Fruit fly (Drosophila melanogaster): ENCODE results near the gene Muc14A.

Muc14A gene

DNA sequence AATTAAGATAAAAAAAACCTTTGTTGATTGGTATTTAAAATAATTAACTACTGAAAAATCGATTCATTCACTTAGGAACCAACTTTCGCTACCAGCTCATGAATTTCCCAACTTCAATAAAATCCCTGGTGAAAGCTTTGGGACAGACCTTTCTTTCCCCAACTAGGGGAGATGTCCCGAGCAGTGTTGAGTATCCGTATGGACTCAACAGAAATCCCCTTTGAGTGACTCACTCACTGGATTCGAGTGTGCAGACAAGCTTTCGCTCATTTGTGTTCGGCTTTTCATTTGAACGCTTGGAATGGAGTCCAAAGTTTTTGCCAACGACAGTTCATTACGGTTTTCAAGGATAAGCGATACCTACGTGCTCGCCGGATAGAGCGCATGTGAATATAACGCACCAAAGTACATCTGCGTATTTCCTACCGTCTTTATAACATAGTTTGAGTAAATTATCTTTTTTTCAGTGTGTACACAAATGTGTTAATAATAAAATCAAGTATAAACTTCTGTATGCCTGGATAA, 54.6 kb downstream of the Muc14A start, which contains the start of gene dpr18:
Gene dpr18 (plus strand): TSS at position 325 of the 525 bp plus-strand sequence.
- no peak for TF ChIP-seq h (GFP tag; optimal IDR thresholded peaks at IDR 0.05)
- TF ChIP-seq ey (GFP tag; optimal IDR thresholded peaks at IDR 0.05) = no peak
- no peak for TF ChIP-seq tai (GFP tag; optimal IDR thresholded peaks at IDR 0.05)

DNA sequence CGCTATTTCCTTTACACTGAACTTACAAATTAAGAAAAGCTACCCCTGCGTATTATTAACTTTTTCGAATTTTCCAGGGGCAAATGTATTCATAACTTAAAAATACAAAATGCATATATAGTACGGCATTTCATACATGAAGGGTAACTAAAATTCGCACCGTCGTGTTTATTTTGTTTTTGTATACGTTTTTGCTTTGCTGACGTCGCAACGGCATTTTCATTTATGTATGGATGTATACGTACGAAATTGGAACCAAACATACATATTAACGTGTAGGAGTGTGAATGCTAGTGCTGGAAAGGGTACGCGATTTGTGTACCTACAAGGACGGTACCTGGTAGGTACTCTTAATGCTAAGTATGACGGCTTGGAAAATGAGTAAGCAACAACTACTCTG, 63.3 kb downstream of the Muc14A start:
- TF ChIP-seq HLH106 (tag; optimal IDR thresholded peaks at IDR 0.05) (no peak), Dfd (GFP tag; optimal IDR thresholded peaks at IDR 0.05) (no peak), Vsx2 (GFP tag; optimal IDR thresholded peaks at IDR 0.05; ENCODE audit: partially characterized antibody) (no peak), lola (GFP tag; optimal IDR thresholded peaks at IDR 0.05) (no peak), Rel (GFP tag; optimal IDR thresholded peaks at IDR 0.05) (no peak), Rel (tag; optimal IDR thresholded peaks at IDR 0.05) (no peak), Dif (GFP tag; optimal IDR thresholded peaks at IDR 0.05; ENCODE audit: partially characterized antibody) (no peak), usp (GFP tag; optimal IDR thresholded peaks at IDR 0.05) (no peak), ey (GFP tag; optimal IDR thresholded peaks at IDR 0.05) (no peak), Hr78 (GFP tag; optimal IDR thresholded peaks at IDR 0.05) (no peak), N (GFP tag; optimal IDR thresholded peaks at IDR 0.05) (no peak), h (GFP tag; optimal IDR thresholded peaks at IDR 0.05) (peak; percentile 6), br (GFP tag; optimal IDR thresholded peaks at IDR 0.05) (no peak), psq (GFP tag; optimal IDR thresholded peaks at IDR 0.05) (no peak), Sp1 (GFP tag; optimal IDR thresholded peaks at IDR 0.05) (no peak), fru (GFP tag; optimal IDR thresholded peaks at IDR 0.05) (peak; percentile 0), foxo (GFP tag; optimal IDR thresholded peaks at IDR 0.05) (no peak), CrebA (GFP tag; optimal IDR thresholded peaks at IDR 0.05; ENCODE audit: borderline replicate concordance) (peak; percentile 70), Abd-B (GFP tag; optimal IDR thresholded peaks at IDR 0.05) (no peak), OdsH (GFP tag; optimal IDR thresholded peaks at IDR 0.05) (no peak), tai (GFP tag; optimal IDR thresholded peaks at IDR 0.05) (no peak)

DNA sequence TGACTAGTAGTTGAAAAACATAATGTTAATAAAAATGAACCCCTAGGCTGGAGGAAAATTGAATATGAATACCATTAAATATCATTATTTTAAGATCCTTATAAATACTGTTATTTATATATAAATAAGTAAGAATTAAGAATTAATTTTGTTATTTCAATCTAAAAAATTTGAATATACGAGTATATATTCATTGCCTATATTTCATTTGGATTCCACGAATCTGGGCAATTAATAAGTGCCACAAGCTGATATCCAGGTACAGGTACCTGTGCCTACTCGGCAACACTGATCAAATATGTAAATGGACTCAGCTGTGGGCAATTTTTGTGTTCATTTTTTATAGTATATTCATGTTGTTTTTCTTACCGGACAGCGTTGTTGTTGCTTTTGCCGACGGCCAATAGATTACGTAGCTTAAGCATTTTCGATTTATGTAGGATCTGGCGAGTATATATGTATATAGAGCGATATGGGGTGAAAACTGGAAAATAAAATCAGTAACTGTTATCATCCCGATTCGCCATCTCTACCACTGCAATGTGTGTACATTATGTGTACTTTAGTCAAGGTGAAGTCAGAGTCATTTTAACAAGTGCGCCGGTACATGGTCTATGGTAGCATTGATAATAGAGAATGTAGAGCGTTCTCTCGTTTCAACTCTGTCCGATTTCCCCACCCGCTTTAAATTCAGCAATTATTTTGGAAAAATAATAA, 63.9 kb downstream of the Muc14A start:
- TF ChIP-seq Myc (optimal IDR thresholded peaks at IDR 0.05) = peak; percentile 81
- no peak for TF ChIP-seq Mio (GFP tag; optimal IDR thresholded peaks at IDR 0.05)
- TF ChIP-seq usp (GFP tag; optimal IDR thresholded peaks at IDR 0.05) = no peak
- no peak for TF ChIP-seq GATAd (GFP tag; optimal IDR thresholded peaks at IDR 0.05)
- TF ChIP-seq dmrt93B (GFP tag; optimal IDR thresholded peaks at IDR 0.05) = no peak

DNA sequence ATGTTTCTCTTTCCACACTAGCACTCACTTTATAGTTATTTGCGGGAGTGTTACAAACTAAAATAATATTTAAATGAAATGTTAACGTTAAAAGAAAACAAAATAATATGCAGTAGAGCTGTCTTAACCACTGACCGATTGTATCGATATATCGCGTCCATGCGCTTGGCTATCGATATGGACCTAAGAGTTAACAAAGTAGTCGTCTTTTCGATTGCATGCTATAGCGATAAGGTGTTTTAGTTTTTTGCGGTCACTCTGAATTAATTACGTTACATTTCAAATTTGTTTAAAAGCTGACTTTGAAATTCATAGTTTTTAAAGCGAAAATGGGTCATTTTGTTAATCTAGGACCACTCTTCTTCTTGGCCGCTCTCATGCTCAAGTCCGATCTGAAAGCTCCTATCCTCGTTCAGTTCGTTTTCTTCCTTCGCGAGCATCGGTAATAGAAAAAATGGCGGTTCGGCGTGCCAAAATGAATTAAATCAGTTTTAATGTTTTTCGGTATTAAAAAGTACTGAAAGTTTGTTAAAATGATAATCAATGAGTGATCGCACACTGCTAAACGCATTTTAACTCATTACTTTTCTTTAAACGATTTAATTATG, 64.6 kb downstream of the Muc14A start, which contains the start of gene Nipsnap:
Gene Nipsnap (minus strand): TSS at position 194 of the 608 bp plus-strand sequence.
- TF ChIP-seq dmrt93B (GFP tag; optimal IDR thresholded peaks at IDR 0.05) = no peak
- no peak for TF ChIP-seq CG9705 (GFP tag; optimal IDR thresholded peaks at IDR 0.05)
- peak; percentile 8 for TF ChIP-seq Hnf4 (GFP tag; optimal IDR thresholded peaks at IDR 0.05)
- TF ChIP-seq Jra (GFP tag; optimal IDR thresholded peaks at IDR 0.05) = peak; percentile 11
- TF ChIP-seq brk (GFP tag; optimal IDR thresholded peaks at IDR 0.05) = no peak
- no peak for TF ChIP-seq Myc (optimal IDR thresholded peaks at IDR 0.05)
- TF ChIP-seq Hr83 (GFP tag; optimal IDR thresholded peaks at IDR 0.05; ENCODE audit: poor library complexity, severe bottlenecking) = peak; percentile 37
- no peak for TF ChIP-seq dsf (GFP tag; optimal IDR thresholded peaks at IDR 0.05; ENCODE audit: borderline replicate concordance)
- no peak for TF ChIP-seq Dfd (GFP tag; optimal IDR thresholded peaks at IDR 0.05)
- TF ChIP-seq HLH106 (tag; optimal IDR thresholded peaks at IDR 0.05) = no peak

DNA sequence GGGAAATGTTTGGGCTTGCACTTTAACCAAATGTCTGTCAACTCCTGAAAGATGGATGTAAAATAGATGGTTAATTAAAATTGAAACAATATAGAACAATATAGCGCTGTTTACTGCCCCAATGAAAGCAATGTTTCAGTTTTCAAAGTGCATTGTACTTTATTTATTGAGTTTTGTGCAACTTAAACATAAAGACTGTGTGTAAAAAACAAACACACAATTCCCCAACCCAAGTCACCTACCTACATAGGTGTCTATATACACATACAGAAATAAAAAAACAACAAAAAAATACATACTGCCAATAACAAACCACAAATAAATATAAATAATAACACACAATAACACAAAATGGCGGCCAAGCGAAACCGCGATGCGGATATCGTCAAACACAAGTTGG, 74.0 kb downstream of the Muc14A start, which contains the start of gene CG8958:
Gene CG8958 (plus strand): TSS at position 301 of the 400 bp plus-strand sequence.
- no peak for TF ChIP-seq usp (GFP tag; optimal IDR thresholded peaks at IDR 0.05)
- TF ChIP-seq CG32264 (GFP tag; optimal IDR thresholded peaks at IDR 0.05) = no peak
- TF ChIP-seq ey (GFP tag; optimal IDR thresholded peaks at IDR 0.05) = no peak
- TF ChIP-seq CrebA (GFP tag; optimal IDR thresholded peaks at IDR 0.05; ENCODE audit: borderline replicate concordance) = no peak
- TF ChIP-seq Dif (GFP tag; optimal IDR thresholded peaks at IDR 0.05; ENCODE audit: partially characterized antibody) = no peak
- TF ChIP-seq brk (GFP tag; optimal IDR thresholded peaks at IDR 0.05) = no peak
- TF ChIP-seq psq (GFP tag; optimal IDR thresholded peaks at IDR 0.05) = no peak
- TF ChIP-seq tai (GFP tag; optimal IDR thresholded peaks at IDR 0.05) = no peak
- TF ChIP-seq Dfd (GFP tag; optimal IDR thresholded peaks at IDR 0.05) = no peak
- TF ChIP-seq sage (GFP tag; optimal IDR thresholded peaks at IDR 0.05) = no peak
- TF ChIP-seq woc (GFP tag; optimal IDR thresholded peaks at IDR 0.05) = no peak
- TF ChIP-seq N (GFP tag; optimal IDR thresholded peaks at IDR 0.05) = no peak
- no peak for TF ChIP-seq pan (optimal IDR thresholded peaks at IDR 0.05)
- no peak for TF ChIP-seq foxo (GFP tag; optimal IDR thresholded peaks at IDR 0.05)
- no peak for TF ChIP-seq Hr78 (GFP tag; optimal IDR thresholded peaks at IDR 0.05)
- no peak for TF ChIP-seq fru (GFP tag; optimal IDR thresholded peaks at IDR 0.05)
- no peak for TF ChIP-seq Hr83 (GFP tag; optimal IDR thresholded peaks at IDR 0.05; ENCODE audit: poor library complexity, severe bottlenecking)
- no peak for TF ChIP-seq Rel (GFP tag; optimal IDR thresholded peaks at IDR 0.05)
- no peak for TF ChIP-seq Rel (tag; optimal IDR thresholded peaks at IDR 0.05)
- TF ChIP-seq OdsH (GFP tag; optimal IDR thresholded peaks at IDR 0.05) = no peak
